In the genomic region with DNA sequence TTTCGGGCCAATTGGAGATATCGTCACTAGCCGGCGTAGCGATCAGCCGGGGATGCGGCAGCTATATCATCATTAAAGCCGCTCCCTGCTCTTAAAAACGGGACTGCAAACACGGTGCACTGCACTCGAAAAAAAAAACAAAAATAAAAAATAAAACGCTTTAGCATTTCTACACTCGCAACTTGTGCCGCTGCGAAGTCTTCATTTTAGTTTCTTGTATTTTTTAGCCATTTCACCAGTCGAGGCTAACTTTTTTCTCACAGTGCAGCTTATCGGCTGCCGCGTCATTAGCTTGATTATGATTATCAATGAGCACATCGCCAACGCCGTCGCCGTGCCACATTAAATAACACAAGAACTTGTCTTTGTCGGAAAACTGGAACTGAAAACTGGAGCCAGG, we compare ENCODE assay signal across 2 fruit fly cellular contexts.
TF ChIP-seq lines count a peak whose summit lies in the region.

No protein-coding gene starts in this region.

TF ChIP-seq in whole organism, embryonic, 481 proteins besides CTCF, POLR2A, EP300 and RAD21 (continued from another document and continues in another):
- TF ChIP-seq HLH4C (GFP tag; IDR thresholded peaks at IDR 0.05; lab: Robert Waterston, UW; ENCODE audit: partially characterized antibody): no peak
- no peak for TF ChIP-seq CG16813 (GFP tag; IDR thresholded peaks at IDR 0.05; lab: Robert Waterston, UW; ENCODE audit: partially characterized antibody)
- TF ChIP-seq mam (GFP tag; optimal IDR thresholded peaks at IDR 0.05; lab: Kevin White, UChicago): peak; percentile 57
- peak; percentile 59; the same call in 1 of the 3 replicates for TF ChIP-seq CG34422 (GFP tag; IDR thresholded peaks at IDR 0.05; lab: Robert Waterston, UW)
- TF ChIP-seq ro (GFP tag; IDR thresholded peaks at IDR 0.05; lab: Robert Waterston, UW): peak; percentile 8; the same call in 1 of the 2 replicates
- peak; percentile 66 for TF ChIP-seq Mes4 (GFP tag; optimal IDR thresholded peaks at IDR 0.05; lab: Kevin White, UChicago)
- no peak for TF ChIP-seq run (tag; optimal IDR thresholded peaks at IDR 0.05; lab: Kevin White, UChicago)
- peak; percentile 61; the same call in 1 of the 2 replicates for TF ChIP-seq dan (GFP tag; IDR thresholded peaks at IDR 0.05; lab: Robert Waterston, UW)
- TF ChIP-seq CG6813 (GFP tag; optimal IDR thresholded peaks at IDR 0.05; lab: Kevin White, UChicago): no peak
- no peak for TF ChIP-seq BtbVII (GFP tag; optimal IDR thresholded peaks at IDR 0.05; lab: Kevin White, UChicago)
- peak; percentile 79 for TF ChIP-seq ttk (GFP tag; IDR thresholded peaks at IDR 0.05; lab: Robert Waterston, UW)
- TF ChIP-seq aop (GFP tag; IDR thresholded peaks at IDR 0.05; lab: Robert Waterston, UW): no peak
- TF ChIP-seq corto (GFP tag; optimal IDR thresholded peaks at IDR 0.05; lab: Kevin White, UChicago): peak; percentile 1
- TF ChIP-seq btn (GFP tag; optimal IDR thresholded peaks at IDR 0.05; lab: Kevin White, UChicago): peak; percentile 33
- TF ChIP-seq CG8089 (GFP tag; optimal IDR thresholded peaks at IDR 0.05; lab: Kevin White, UChicago): peak; percentile 63
- TF ChIP-seq CG4328 (GFP tag; optimal IDR thresholded peaks at IDR 0.05; lab: Kevin White, UChicago): no peak
- TF ChIP-seq Aef1 (GFP tag; IDR thresholded peaks at IDR 0.05; lab: Robert Waterston, UW): peak; percentile 39; the same call in 2 of the 3 replicates
- peak; percentile 38 for TF ChIP-seq CG2712 (tag; optimal IDR thresholded peaks at IDR 0.05; lab: Kevin White, UChicago)
- TF ChIP-seq Sin3A (optimal IDR thresholded peaks at IDR 0.05; lab: Kevin White, UChicago): no peak
- peak; percentile 25; the same call in 1 of the 2 replicates for TF ChIP-seq peb (GFP tag; IDR thresholded peaks at IDR 0.05; lab: Robert Waterston, UW)
- no peak for TF ChIP-seq CG34376 (GFP tag; optimal IDR thresholded peaks at IDR 0.05; lab: Kevin White, UChicago)
- peak; percentile 33 for TF ChIP-seq CG11723 (GFP tag; optimal IDR thresholded peaks at IDR 0.05; lab: Kevin White, UChicago)
- peak; percentile 64 for TF ChIP-seq slp2 (GFP tag; optimal IDR thresholded peaks at IDR 0.05; lab: Kevin White, UChicago)
- peak; percentile 33 for TF ChIP-seq CG17359 (tag; optimal IDR thresholded peaks at IDR 0.05; lab: Kevin White, UChicago)
- no peak for TF ChIP-seq CG7928 (GFP tag; optimal IDR thresholded peaks at IDR 0.05; lab: Kevin White, UChicago)
- no peak for TF ChIP-seq fd102C (GFP tag; optimal IDR thresholded peaks at IDR 0.05; lab: Kevin White, UChicago)
- TF ChIP-seq CG10462 (GFP tag; optimal IDR thresholded peaks at IDR 0.05; lab: Kevin White, UChicago): no peak
- peak; percentile 88 for TF ChIP-seq Awh (GFP tag; IDR thresholded peaks at IDR 0.05; lab: Robert Waterston, UW)
- TF ChIP-seq CG31441 (GFP tag; IDR thresholded peaks at IDR 0.05; lab: Robert Waterston, UW): peak; percentile 54; the same call in 1 of the 2 replicates
- peak; percentile 53 for TF ChIP-seq CG11085 (GFP tag; IDR thresholded peaks at IDR 0.05; lab: Robert Waterston, UW)
- no peak for TF ChIP-seq CG13894 (tag; optimal IDR thresholded peaks at IDR 0.05; lab: Kevin White, UChicago)
- TF ChIP-seq CG4820 (GFP tag; optimal IDR thresholded peaks at IDR 0.05; lab: Kevin White, UChicago): peak; percentile 17
- peak; percentile 77 for TF ChIP-seq Camta (GFP tag; optimal IDR thresholded peaks at IDR 0.05; lab: Kevin White, UChicago)
- TF ChIP-seq abd-A (tag; optimal IDR thresholded peaks at IDR 0.05; lab: Kevin White, UChicago): no peak
- TF ChIP-seq CG6175 (GFP tag; IDR thresholded peaks at IDR 0.05; lab: Robert Waterston, UW): no peak
- TF ChIP-seq zfh2 (GFP tag; optimal IDR thresholded peaks at IDR 0.05; lab: Kevin White, UChicago): peak; percentile 5
- no peak for TF ChIP-seq CG12071 (GFP tag; optimal IDR thresholded peaks at IDR 0.05; lab: Kevin White, UChicago)
- TF ChIP-seq Drgx (GFP tag; IDR thresholded peaks at IDR 0.05; lab: Robert Waterston, UW): no peak; the same call in 1 of the 2 replicates
- no peak for TF ChIP-seq rib (GFP tag; IDR thresholded peaks at IDR 0.05; lab: Robert Waterston, UW)
- peak; percentile 28 for TF ChIP-seq CG33557 (GFP tag; optimal IDR thresholded peaks at IDR 0.05; lab: Kevin White, UChicago)
- peak; percentile 66 for TF ChIP-seq CG4730 (GFP tag; IDR thresholded peaks at IDR 0.05; lab: Robert Waterston, UW)
- TF ChIP-seq hkb (optimal IDR thresholded peaks at IDR 0.05; lab: Kevin White, UChicago): no peak
- TF ChIP-seq hkb (GFP tag; IDR thresholded peaks at IDR 0.05; lab: Robert Waterston, UW): peak; percentile 63
- peak; percentile 49; the same call in 1 of the 2 replicates for TF ChIP-seq ranshi (GFP tag; IDR thresholded peaks at IDR 0.05; lab: Robert Waterston, UW)
- no peak for TF ChIP-seq Hey (tag; optimal IDR thresholded peaks at IDR 0.05; lab: Kevin White, UChicago)
- TF ChIP-seq en (GFP tag; optimal IDR thresholded peaks at IDR 0.05; lab: Kevin White, UChicago): peak; percentile 58
- TF ChIP-seq exex (tag; optimal IDR thresholded peaks at IDR 0.05; lab: Kevin White, UChicago): no peak
- TF ChIP-seq Sox100B (GFP tag; optimal IDR thresholded peaks at IDR 0.05; lab: Kevin White, UChicago): peak; percentile 16
- peak; percentile 57; the same call in 1 of the 2 replicates for TF ChIP-seq CG32532 (GFP tag; IDR thresholded peaks at IDR 0.05; lab: Robert Waterston, UW)
- TF ChIP-seq wek (GFP tag; optimal IDR thresholded peaks at IDR 0.05; lab: Kevin White, UChicago): no peak
- TF ChIP-seq Adf1 (GFP tag; IDR thresholded peaks at IDR 0.05; lab: Robert Waterston, UW): no peak
- no peak for TF ChIP-seq Scr (GFP tag; IDR thresholded peaks at IDR 0.05; lab: Robert Waterston, UW; ENCODE audit: partially characterized antibody)
- peak; percentile 49 for TF ChIP-seq ab (GFP tag; optimal IDR thresholded peaks at IDR 0.05; lab: Kevin White, UChicago)
- no peak for TF ChIP-seq Doc3 (GFP tag; IDR thresholded peaks at IDR 0.05; lab: Robert Waterston, UW; ENCODE audit: partially characterized antibody)
- peak; percentile 67; the same call in 1 of the 2 replicates for TF ChIP-seq CG1024 (GFP tag; IDR thresholded peaks at IDR 0.05; lab: Robert Waterston, UW)
- TF ChIP-seq gem (tag; optimal IDR thresholded peaks at IDR 0.05; lab: Kevin White, UChicago): peak; percentile 64
- no peak for TF ChIP-seq Elba2 (GFP tag; optimal IDR thresholded peaks at IDR 0.05; lab: Kevin White, UChicago)
- TF ChIP-seq CG13287 (GFP tag; IDR thresholded peaks at IDR 0.05; lab: Robert Waterston, UW; ENCODE audit: partially characterized antibody): no peak
- TF ChIP-seq CG15696 (tag; optimal IDR thresholded peaks at IDR 0.05; lab: Kevin White, UChicago): no peak
- peak; percentile 23 for TF ChIP-seq Myb (GFP tag; optimal IDR thresholded peaks at IDR 0.05; lab: Kevin White, UChicago)
- no peak for TF ChIP-seq CkIIα-i1 (GFP tag; IDR thresholded peaks at IDR 0.05; lab: Robert Waterston, UW)
- TF ChIP-seq CG14050 (GFP tag; IDR thresholded peaks at IDR 0.05; lab: Robert Waterston, UW): peak; percentile 42
- no peak for TF ChIP-seq CG30431 (GFP tag; optimal IDR thresholded peaks at IDR 0.05; lab: Kevin White, UChicago)

TF ChIP-seq in whole organism, prepupa, 60 proteins besides CTCF, POLR2A, EP300 and RAD21 (continued from another document):
- TF ChIP-seq CG10669 (GFP tag; optimal IDR thresholded peaks at IDR 0.05; lab: Kevin White, UChicago) (peak; percentile 29), Eip78C (GFP tag; lab: Kevin White, UChicago) (peak; percentile 88), CG34406 (GFP tag; optimal IDR thresholded peaks at IDR 0.05; lab: Kevin White, UChicago) (peak; percentile 61), eg (GFP tag; IDR thresholded peaks at IDR 0.05; lab: Robert Waterston, UW) (peak; percentile 53; the same call in 2 of the 3 replicates), Ets21C (GFP tag; optimal IDR thresholded peaks at IDR 0.05; lab: Kevin White, UChicago) (peak; percentile 58), Met (GFP tag; optimal IDR thresholded peaks at IDR 0.05; lab: Kevin White, UChicago) (peak; percentile 70), Blimp-1 (GFP tag; optimal IDR thresholded peaks at IDR 0.05; lab: Kevin White, UChicago) (no peak), Eip93F (GFP tag; optimal IDR thresholded peaks at IDR 0.05; lab: Kevin White, UChicago) (no peak), CG32006 (GFP tag; optimal IDR thresholded peaks at IDR 0.05; lab: Kevin White, UChicago) (peak; percentile 46), CG8632 (GFP tag; optimal IDR thresholded peaks at IDR 0.05; lab: Kevin White, UChicago) (peak; percentile 51), Ets96B (tag; optimal IDR thresholded peaks at IDR 0.05; lab: Kevin White, UChicago) (no peak), CG11294 (GFP tag; IDR thresholded peaks at IDR 0.05; lab: Robert Waterston, UW) (0 out of 2 replicates have a peak, but pooled peaks have one; percentile 29), CG7368 (GFP tag; optimal IDR thresholded peaks at IDR 0.05; lab: Kevin White, UChicago) (peak; percentile 39), CG4318 (GFP tag; optimal IDR thresholded peaks at IDR 0.05; lab: Kevin White, UChicago) (peak; percentile 21), dac (GFP tag; optimal IDR thresholded peaks at IDR 0.05; lab: Kevin White, UChicago) (peak; percentile 10), Gug (GFP tag; IDR thresholded peaks at IDR 0.05; lab: Robert Waterston, UW) (peak; percentile 57), CG15336 (GFP tag; IDR thresholded peaks at IDR 0.05; lab: Robert Waterston, UW) (0 out of 2 replicates have a peak, but pooled peaks have one; percentile 27), vri (GFP tag; optimal IDR thresholded peaks at IDR 0.05; lab: Kevin White, UChicago) (peak; percentile 12), Smox (GFP tag; optimal IDR thresholded peaks at IDR 0.05; lab: Kevin White, UChicago) (peak; percentile 61), Hr38 (GFP tag; optimal IDR thresholded peaks at IDR 0.05; lab: Kevin White, UChicago) (no peak), CG11762 (GFP tag; optimal IDR thresholded peaks at IDR 0.05; lab: Kevin White, UChicago; ENCODE audit: insufficient read depth) (no peak), CG8119 (GFP tag; IDR thresholded peaks at IDR 0.05; lab: Robert Waterston, UW) (0 out of 3 replicates have a peak, but pooled peaks have one; percentile 39), fd85E (GFP tag; optimal IDR thresholded peaks at IDR 0.05; lab: Kevin White, UChicago) (no peak), esn (GFP tag; optimal IDR thresholded peaks at IDR 0.05; lab: Kevin White, UChicago) (peak; percentile 73), acj6 (GFP tag; optimal IDR thresholded peaks at IDR 0.05; lab: Kevin White, UChicago) (peak; percentile 66), achi (GFP tag; optimal IDR thresholded peaks at IDR 0.05; lab: Kevin White, UChicago) (peak; percentile 58), OdsH (GFP tag; optimal IDR thresholded peaks at IDR 0.05; lab: Kevin White, UChicago) (peak; percentile 63), CG6163 (GFP tag; IDR thresholded peaks at IDR 0.05; lab: Robert Waterston, UW) (peak; percentile 81), CG9139 (GFP tag; optimal IDR thresholded peaks at IDR 0.05; lab: Kevin White, UChicago) (no peak), Sox14 (GFP tag; optimal IDR thresholded peaks at IDR 0.05; lab: Kevin White, UChicago) (peak; percentile 66), CG1621 (tag; optimal IDR thresholded peaks at IDR 0.05; lab: Kevin White, UChicago) (peak; percentile 42), CG8319 (GFP tag; optimal IDR thresholded peaks at IDR 0.05; lab: Kevin White, UChicago) (no peak), CG6276 (GFP tag; optimal IDR thresholded peaks at IDR 0.05; lab: Kevin White, UChicago) (no peak), pdm3 (GFP tag; optimal IDR thresholded peaks at IDR 0.05; lab: Kevin White, UChicago) (peak; percentile 75), CG31627 (GFP tag; optimal IDR thresholded peaks at IDR 0.05; lab: Kevin White, UChicago) (peak; percentile 77), spab (GFP tag; optimal IDR thresholded peaks at IDR 0.05; lab: Kevin White, UChicago) (peak; percentile 2), CG3032 (tag; optimal IDR thresholded peaks at IDR 0.05; lab: Kevin White, UChicago) (peak; percentile 20), Hr39 (GFP tag; optimal IDR thresholded peaks at IDR 0.05; lab: Kevin White, UChicago) (peak; percentile 78)
